Worm (Caenorhabditis elegans) whole organism, L3 larva: ENCODE measurements around the gene srt-12.

Experiments used
- ZK546.5 ChIP-seq: sonication (generic microtip); optimal IDR thresholded peaks from 2 replicates; lab custom pipeline; 2017; ENCODE audit warnings: missing biosample characterization, missing genetic modification characterization
- aly-2 ChIP-seq: fragments of 150-350 bp; optimal IDR thresholded peaks from 2 replicates; lab custom pipeline; 2014; ENCODE audit warnings: missing biosample characterization, missing genetic modification characterization
- ama-1 ChIP-seq: fragments of 150-350 bp; optimal IDR thresholded peaks from 2 replicates; lab custom pipeline; 2018
- fos-1 ChIP-seq: fragments of 150-350 bp; optimal IDR thresholded peaks from 2 replicates; lab custom pipeline; 2014; ENCODE audit warnings: missing biosample characterization, missing genetic modification characterization
- lin-15B ChIP-seq: fragments of 150-350 bp; optimal IDR thresholded peaks from 2 replicates; lab custom pipeline; 2014; ENCODE audit warnings: missing biosample characterization, missing genetic modification characterization
- nfya-1 ChIP-seq: sonication (generic microtip); optimal IDR thresholded peaks from 2 replicates; lab custom pipeline; 2017; ENCODE audit warnings: missing genetic modification characterization, mild to moderate bottlenecking, missing compliant biosample characterization, antibody characterized with exemption, moderate library complexity; ENCODE audit not compliant: insufficient read depth
- nhr-237 ChIP-seq: fragments of 150-350 bp; optimal IDR thresholded peaks from 2 replicates; lab custom pipeline; 2014; ENCODE audit warnings: missing biosample characterization, missing genetic modification characterization
- nhr-67 ChIP-seq: fragments of 150-350 bp; optimal IDR thresholded peaks from 2 replicates; lab custom pipeline; 2014; ENCODE audit warnings: missing biosample characterization, missing genetic modification characterization
- pha-4 ChIP-seq: fragments of 150-350 bp; optimal IDR thresholded peaks from 2 replicates; lab custom pipeline; 2014; ENCODE audit warnings: missing biosample characterization, missing genetic modification reagents, missing genetic modification characterization
- tbx-2 ChIP-seq: sonication (generic microtip); optimal IDR thresholded peaks from 2 replicates; lab custom pipeline; 2016; ENCODE audit warnings: mild to moderate bottlenecking, missing genetic modification characterization, missing compliant biosample characterization
- zag-1 ChIP-seq: fragments of 150-350 bp; optimal IDR thresholded peaks from 2 replicates; lab custom pipeline; 2014; ENCODE audit warnings: missing biosample characterization, missing genetic modification characterization
- ztf-4 ChIP-seq: fragments of 150-350 bp; optimal IDR thresholded peaks from 2 replicates; lab custom pipeline; 2014; ENCODE audit warnings: missing biosample characterization, missing genetic modification characterization

DNA sequence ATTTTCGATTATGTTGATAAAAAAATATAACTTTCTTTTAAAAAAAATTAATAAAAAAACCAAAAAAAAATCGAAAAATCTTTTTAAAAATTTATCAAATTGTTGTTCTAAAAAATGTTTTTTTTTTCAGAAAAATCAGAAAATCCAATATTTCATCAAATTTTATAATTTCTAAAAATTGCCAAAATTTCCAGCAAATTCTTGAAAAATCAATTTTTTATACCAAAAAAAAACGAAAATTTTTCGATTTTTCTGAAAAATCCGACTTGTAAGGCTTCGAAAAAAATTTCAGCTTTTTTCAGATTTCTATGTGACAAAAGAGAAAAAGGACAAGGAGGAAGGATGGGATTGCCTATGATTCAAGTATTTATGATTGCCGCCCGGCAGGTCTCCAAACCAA is 37.9 kb downstream of the srt-12 start, which contains the start of gene H43I07.1:
- no peak for TF ChIP-seq tbx-2 (tag; lab: Kevin White, UChicago)
- TF ChIP-seq lin-15B: no peak
- TF ChIP-seq nhr-237 (tag; lab: Kevin White, UChicago): no peak
- no peak for TF ChIP-seq aly-2
- no peak for TF ChIP-seq pha-4 (tag; lab: Kevin White, UChicago)
- no peak for TF ChIP-seq zag-1 (tag; lab: Kevin White, UChicago)
- TF ChIP-seq nfya-1 (tag; lab: Kevin White, UChicago): no peak
- no peak for TF ChIP-seq ama-1 (lab: Kevin White, UChicago)
- no peak for TF ChIP-seq nhr-67
- no peak for TF ChIP-seq fos-1
- no peak for TF ChIP-seq ztf-4
- TF ChIP-seq ZK546.5 (tag; lab: Kevin White, UChicago): no peak
